Fruit fly (Drosophila melanogaster) whole organism, prepupa: ENCODE data around the gene MED17.

Experiments used
- CG10631 ChIP-seq: fragments of 200-800 bp; sonication (Bioruptor generic); optimal IDR thresholded peaks from 2 replicates; lab custom pipeline; 2016; ENCODE audit warnings: missing biosample characterization, missing genetic modification characterization
- CG10669 ChIP-seq: fragments of 200-800 bp; sonication (Bioruptor generic); optimal IDR thresholded peaks from 3 replicates; lab custom pipeline; 2018; ENCODE audit warnings: missing biosample characterization, mild to moderate bottlenecking, missing genetic modification characterization, moderate library complexity
- CG11294 ChIP-seq: fragments of 200-800 bp; sonication (Bioruptor generic); IDR thresholded peaks from 2 replicates; pipeline ENCODE4 v1.3.6; 2022; ENCODE audit warnings: missing biosample characterization, missing genetic modification characterization
- CG11762 ChIP-seq: fragments of 200-800 bp; sonication (Bioruptor generic); optimal IDR thresholded peaks from 3 replicates; lab custom pipeline; 2016; ENCODE audit warnings: missing biosample characterization, missing genetic modification characterization; ENCODE audit not compliant: insufficient read depth
- CG11902 ChIP-seq: fragments of 200-800 bp; sonication (Bioruptor generic); optimal IDR thresholded peaks from 3 replicates; lab custom pipeline; 2016; ENCODE audit warnings: missing biosample characterization, missing genetic modification characterization
- CG15336 ChIP-seq: fragments of 200-800 bp; sonication (Bioruptor generic); IDR thresholded peaks from 2 replicates; pipeline ENCODE4 v1.3.6; 2022; ENCODE audit warnings: missing biosample characterization, missing genetic modification characterization
- CG1621 ChIP-seq: fragments of 200-800 bp; sonication (Bioruptor generic); optimal IDR thresholded peaks from 3 replicates; lab custom pipeline; 2018; ENCODE audit warnings: missing biosample characterization, mild to moderate bottlenecking, missing genetic modification characterization
- CG16779 ChIP-seq: fragments of 200-800 bp; sonication (Bioruptor generic); optimal IDR thresholded peaks from 3 replicates; lab custom pipeline; 2017; ENCODE audit warnings: missing biosample characterization, mild to moderate bottlenecking, missing genetic modification characterization
- CG3032 ChIP-seq: fragments of 200-800 bp; optimal IDR thresholded peaks from 2 replicates; lab custom pipeline; 2019; ENCODE audit warnings: missing biosample characterization, mild to moderate bottlenecking, missing genetic modification characterization, moderate library complexity
- CG31627 ChIP-seq: fragments of 200-800 bp; sonication (Bioruptor generic); optimal IDR thresholded peaks from 3 replicates; lab custom pipeline; 2016; ENCODE audit warnings: missing biosample characterization, missing genetic modification characterization
- CG32006 ChIP-seq: fragments of 200-800 bp; sonication (Bioruptor generic); optimal IDR thresholded peaks from 3 replicates; lab custom pipeline; 2017; ENCODE audit warnings: missing biosample characterization, mild to moderate bottlenecking, missing genetic modification characterization
- CG34406 ChIP-seq: fragments of 200-800 bp; sonication (Bioruptor generic); optimal IDR thresholded peaks from 3 replicates; lab custom pipeline; 2016; ENCODE audit warnings: missing biosample characterization, missing genetic modification characterization
- CG3919 ChIP-seq: fragments of 200-800 bp; sonication (Bioruptor generic); optimal IDR thresholded peaks from 3 replicates; lab custom pipeline; 2016; ENCODE audit warnings: missing biosample characterization, missing genetic modification characterization
- CG4318 ChIP-seq: fragments of 200-800 bp; sonication (Bioruptor generic); optimal IDR thresholded peaks from 3 replicates; lab custom pipeline; 2017; ENCODE audit warnings: missing biosample characterization, mild to moderate bottlenecking, missing genetic modification characterization
- CG6163 ChIP-seq: fragments of 200-800 bp; sonication (Bioruptor generic); IDR thresholded peaks from 3 replicates; pipeline ENCODE4 v1.3.6; 2022; ENCODE audit warnings: missing biosample characterization, missing genetic modification characterization
- CG6792 ChIP-seq: fragments of 200-800 bp; sonication (Bioruptor generic); optimal IDR thresholded peaks from 3 replicates; lab custom pipeline; 2016; ENCODE audit warnings: missing biosample characterization, missing genetic modification characterization
- CG6854 ChIP-seq: fragments of 200-800 bp; sonication (Bioruptor generic); optimal IDR thresholded peaks from 2 replicates; lab custom pipeline; 2017; ENCODE audit warnings: missing biosample characterization, mild to moderate bottlenecking, missing genetic modification characterization
- CG7368 ChIP-seq: fragments of 200-800 bp; sonication (Bioruptor generic); optimal IDR thresholded peaks from 3 replicates; lab custom pipeline; 2016; ENCODE audit warnings: missing biosample characterization, missing genetic modification characterization
- CG8119 ChIP-seq: fragments of 200-800 bp; sonication (Bioruptor generic); IDR thresholded peaks from 3 replicates; pipeline ENCODE4 v1.3.6; 2022; ENCODE audit warnings: missing biosample characterization, missing genetic modification characterization
- CG8319 ChIP-seq: fragments of 200-800 bp; sonication (Bioruptor generic); optimal IDR thresholded peaks from 3 replicates; lab custom pipeline; 2016; ENCODE audit warnings: missing biosample characterization, missing genetic modification characterization
- CG8632 ChIP-seq: fragments of 200-800 bp; sonication (Bioruptor generic); optimal IDR thresholded peaks from 3 replicates; lab custom pipeline; 2016; ENCODE audit warnings: missing biosample characterization, missing genetic modification characterization
- Eip75B ChIP-seq: fragments of 200-800 bp; sonication (Bioruptor generic); optimal IDR thresholded peaks from 3 replicates; lab custom pipeline; 2016; ENCODE audit warnings: missing biosample characterization, missing genetic modification characterization
- Eip78C ChIP-seq: fragments of 200-800 bp; sonication (Bioruptor generic); peaks from one replicate; lab custom pipeline; 2016; ENCODE audit warnings: missing biosample characterization, missing genetic modification characterization
- Eip93F ChIP-seq: fragments of 200-800 bp; sonication (Bioruptor generic); optimal IDR thresholded peaks from 2 replicates; lab custom pipeline; 2016; ENCODE audit warnings: missing biosample characterization, mild to moderate bottlenecking, missing genetic modification characterization
- Ets21C ChIP-seq: fragments of 200-800 bp; sonication (Bioruptor generic); optimal IDR thresholded peaks from 3 replicates; lab custom pipeline; 2016; ENCODE audit warnings: missing biosample characterization, missing genetic modification characterization
- Gug ChIP-seq: fragments of 200-800 bp; sonication (Bioruptor generic); IDR thresholded peaks from 2 replicates; pipeline ENCODE4 v1.3.6; 2022; ENCODE audit warnings: missing biosample characterization, missing genetic modification characterization
- Hr38 ChIP-seq: sonication (Bioruptor generic); optimal IDR thresholded peaks from 2 replicates; lab custom pipeline; 2016; ENCODE audit warnings: missing biosample characterization, missing genetic modification characterization
- Hr39 ChIP-seq: fragments of 200-800 bp; sonication (Bioruptor generic); optimal IDR thresholded peaks from 2 replicates; lab custom pipeline; 2016; ENCODE audit warnings: missing biosample characterization, missing genetic modification characterization
- Hr4 ChIP-seq: fragments of 200-800 bp; sonication (Bioruptor generic); optimal IDR thresholded peaks from 3 replicates; lab custom pipeline; 2016; ENCODE audit warnings: missing biosample characterization, missing genetic modification characterization
- Lpt ChIP-seq: fragments of 200-800 bp; sonication (Bioruptor generic); optimal IDR thresholded peaks from 3 replicates; lab custom pipeline; 2016; ENCODE audit warnings: missing biosample characterization, missing genetic modification characterization
- Met ChIP-seq: fragments of 200-800 bp; sonication (Bioruptor generic); optimal IDR thresholded peaks from 3 replicates; lab custom pipeline; 2016; ENCODE audit warnings: missing biosample characterization, missing genetic modification characterization
- OdsH ChIP-seq: fragments of 200-800 bp; sonication (Bioruptor generic); optimal IDR thresholded peaks from 3 replicates; lab custom pipeline; 2016; ENCODE audit warnings: missing biosample characterization, missing genetic modification characterization
- Smox ChIP-seq: fragments of 200-800 bp; sonication (Bioruptor generic); optimal IDR thresholded peaks from 3 replicates; lab custom pipeline; 2016; ENCODE audit warnings: missing biosample characterization, missing genetic modification characterization
- Sox102F ChIP-seq: fragments of 200-800 bp; sonication (Bioruptor generic); optimal IDR thresholded peaks from 2 replicates; lab custom pipeline; 2016; ENCODE audit warnings: missing biosample characterization, mild to moderate bottlenecking, missing genetic modification characterization
- Sox14 ChIP-seq: fragments of 200-800 bp; sonication (Bioruptor generic); optimal IDR thresholded peaks from 3 replicates; lab custom pipeline; 2016; ENCODE audit warnings: missing biosample characterization, missing genetic modification characterization
- Sox15 ChIP-seq: fragments of 200-800 bp; sonication (Bioruptor generic); optimal IDR thresholded peaks from 3 replicates; lab custom pipeline; 2016; ENCODE audit warnings: missing biosample characterization, missing genetic modification characterization
- achi ChIP-seq: fragments of 200-800 bp; sonication (Bioruptor generic); optimal IDR thresholded peaks from 3 replicates; lab custom pipeline; 2016; ENCODE audit warnings: missing biosample characterization, missing genetic modification characterization
- acj6 ChIP-seq: fragments of 200-800 bp; sonication (Bioruptor generic); optimal IDR thresholded peaks from 3 replicates; lab custom pipeline; 2016; ENCODE audit warnings: missing biosample characterization, missing genetic modification characterization
- cyc ChIP-seq: fragments of 200-800 bp; sonication (Bioruptor generic); optimal IDR thresholded peaks from 3 replicates; lab custom pipeline; 2016; ENCODE audit warnings: missing biosample characterization, missing genetic modification characterization
- dac ChIP-seq: fragments of 200-800 bp; sonication (Bioruptor generic); optimal IDR thresholded peaks from 2 replicates; lab custom pipeline; 2017; ENCODE audit warnings: missing biosample characterization, mild to moderate bottlenecking, missing genetic modification characterization
- dsx ChIP-seq: fragments of 200-800 bp; optimal IDR thresholded peaks from 3 replicates; lab custom pipeline; 2019; ENCODE audit warnings: missing biosample characterization, mild to moderate bottlenecking, missing genetic modification characterization, moderate library complexity; ENCODE audit not compliant: poor library complexity, severe bottlenecking
- eg ChIP-seq: fragments of 200-800 bp; sonication (Bioruptor generic); IDR thresholded peaks from 3 replicates; pipeline ENCODE4 v1.3.6; 2022; ENCODE audit warnings: missing biosample characterization, missing genetic modification characterization
- esn ChIP-seq: fragments of 200-800 bp; sonication (Bioruptor generic); optimal IDR thresholded peaks from 2 replicates; lab custom pipeline; 2016; ENCODE audit warnings: missing biosample characterization, mild to moderate bottlenecking, missing genetic modification characterization, moderate library complexity
- fd85E ChIP-seq: fragments of 200-800 bp; sonication (Bioruptor generic); optimal IDR thresholded peaks from 3 replicates; lab custom pipeline; 2016; ENCODE audit warnings: missing biosample characterization, missing genetic modification characterization
- fkh ChIP-seq: fragments of 200-800 bp; sonication (Bioruptor generic); optimal IDR thresholded peaks from 3 replicates; lab custom pipeline; 2017; ENCODE audit warnings: missing biosample characterization, mild to moderate bottlenecking, missing genetic modification characterization, moderate library complexity
- lz ChIP-seq: fragments of 200-800 bp; sonication (Bioruptor generic); optimal IDR thresholded peaks from 3 replicates; lab custom pipeline; 2016; ENCODE audit warnings: missing biosample characterization, missing genetic modification characterization
- net ChIP-seq: fragments of 200-800 bp; sonication (Bioruptor generic); optimal IDR thresholded peaks from 3 replicates; lab custom pipeline; 2016; ENCODE audit warnings: missing biosample characterization, missing genetic modification characterization
- pdm3 ChIP-seq: fragments of 200-800 bp; sonication (Bioruptor generic); optimal IDR thresholded peaks from 3 replicates; lab custom pipeline; 2016; ENCODE audit warnings: missing biosample characterization, missing genetic modification characterization
- salr ChIP-seq, 2 experiments: fragments of 200-800 bp; sonication (Bioruptor generic); optimal IDR thresholded peaks; 3 replicates each; lab custom pipeline; 2016 to 2018; ENCODE audit warnings: missing biosample characterization in 2 of 2, missing genetic modification characterization in 2 of 2, mild to moderate bottlenecking in 1 of 2
- spab ChIP-seq: fragments of 200-800 bp; sonication (Bioruptor generic); optimal IDR thresholded peaks from 2 replicates; lab custom pipeline; 2017; ENCODE audit warnings: missing biosample characterization, mild to moderate bottlenecking, missing genetic modification characterization, missing genetic modification reagents
- svp ChIP-seq: fragments of 200-800 bp; sonication (Bioruptor generic); peaks from one replicate; lab custom pipeline; 2016; ENCODE audit warnings: missing biosample characterization, missing genetic modification characterization
- topi ChIP-seq: fragments of 200-800 bp; sonication (Bioruptor generic); optimal IDR thresholded peaks from 3 replicates; lab custom pipeline; 2016; ENCODE audit warnings: missing biosample characterization, missing genetic modification characterization
- vri ChIP-seq: fragments of 200-800 bp; sonication (Bioruptor generic); optimal IDR thresholded peaks from 3 replicates; lab custom pipeline; 2016; ENCODE audit warnings: missing biosample characterization, mild to moderate bottlenecking, missing genetic modification characterization

MED17 gene

dm6 chr3R:18188702-18189125 is at the start of gene MED17, which contains the start of gene CG12321:
MED17 (plus strand) TSS chr3R:18189072.
CG12321 (minus strand) TSS chr3R:18188707.
- peak; percentile 43 to 89 for TF ChIP-seq salr (GFP tag; optimal IDR thresholded peaks at IDR 0.05; lab: Kevin White, UChicago)
- no peak for TF ChIP-seq Smox (GFP tag; lab: Kevin White, UChicago)
- peak; percentile 72 for TF ChIP-seq lz (GFP tag; lab: Kevin White, UChicago)
- peak; percentile 80 for TF ChIP-seq CG7368 (GFP tag; lab: Kevin White, UChicago)
- TF ChIP-seq net (GFP tag; lab: Kevin White, UChicago) = peak; percentile 76
- TF ChIP-seq CG10631 = peak; percentile 90
- TF ChIP-seq Hr38 (GFP tag; lab: Kevin White, UChicago) = no peak
- peak; percentile 82 for TF ChIP-seq CG15336
- TF ChIP-seq CG16779 (tag; lab: Kevin White, UChicago) = no peak
- peak; percentile 79 for TF ChIP-seq Hr4
- TF ChIP-seq Hr39 (GFP tag; lab: Kevin White, UChicago) = peak; percentile 78
- TF ChIP-seq Met (GFP tag; lab: Kevin White, UChicago) = peak; percentile 82
- TF ChIP-seq achi (GFP tag; lab: Kevin White, UChicago) = peak; percentile 88
- peak; percentile 54 for TF ChIP-seq CG1621 (tag; lab: Kevin White, UChicago)
- TF ChIP-seq Ets21C (GFP tag; lab: Kevin White, UChicago) = peak; percentile 65
- TF ChIP-seq OdsH (GFP tag; lab: Kevin White, UChicago) = peak; percentile 92
- TF ChIP-seq eg (GFP tag; lab: Robert Waterston, UW) = peak; percentile 85
- peak; percentile 82 for TF ChIP-seq CG11902 (GFP tag; lab: Kevin White, UChicago)
- TF ChIP-seq esn = peak; percentile 80
- no peak for TF ChIP-seq Eip75B (GFP tag; lab: Kevin White, UChicago)
- peak; percentile 91 for TF ChIP-seq Eip78C (GFP tag; lab: Kevin White, UChicago)
- TF ChIP-seq CG11294 (GFP tag; lab: Robert Waterston, UW) = peak; percentile 72; the same call in 1 of the 2 replicates
- TF ChIP-seq fkh (GFP tag; lab: Kevin White, UChicago) = no peak
- TF ChIP-seq svp = no peak
- TF ChIP-seq dsx = peak; percentile 59
- TF ChIP-seq CG3032 = peak; percentile 84
- TF ChIP-seq CG3919 (GFP tag; lab: Kevin White, UChicago) = peak; percentile 88
- TF ChIP-seq Gug (GFP tag; lab: Robert Waterston, UW) = peak; percentile 79
- peak; percentile 86 for TF ChIP-seq Sox15 (GFP tag; lab: Kevin White, UChicago)
- TF ChIP-seq Sox14 = peak; percentile 81
- peak; percentile 80 for TF ChIP-seq cyc (GFP tag; lab: Kevin White, UChicago)
- TF ChIP-seq CG11762 = peak; percentile 75
- peak; percentile 88 for TF ChIP-seq CG4318 (GFP tag; lab: Kevin White, UChicago)
- peak; percentile 37 for TF ChIP-seq CG6854 (GFP tag; lab: Kevin White, UChicago)
- peak; percentile 54 for TF ChIP-seq fd85E
- peak; percentile 87 for TF ChIP-seq CG34406 (GFP tag; lab: Kevin White, UChicago)
- peak; percentile 77 for TF ChIP-seq CG6163 (GFP tag; lab: Robert Waterston, UW)
- peak; percentile 93 for TF ChIP-seq acj6 (GFP tag; lab: Kevin White, UChicago)
- peak; percentile 83 for TF ChIP-seq CG31627 (GFP tag; lab: Kevin White, UChicago)
- TF ChIP-seq CG8319 = peak; percentile 75
- TF ChIP-seq CG10669 (GFP tag; lab: Kevin White, UChicago) = peak; percentile 78
- TF ChIP-seq pdm3 (GFP tag; lab: Kevin White, UChicago) = peak; percentile 80
- peak; percentile 82 for TF ChIP-seq CG8632
- TF ChIP-seq vri (GFP tag; lab: Kevin White, UChicago) = no peak
- peak; percentile 72; the same call in 2 of the 3 replicates for TF ChIP-seq CG8119 (GFP tag; lab: Robert Waterston, UW)
- TF ChIP-seq dac (GFP tag; lab: Kevin White, UChicago) = peak; percentile 57
- TF ChIP-seq CG6792 = peak; percentile 64
- TF ChIP-seq Sox102F (GFP tag; lab: Kevin White, UChicago) = no peak
- TF ChIP-seq Eip93F = no peak
- TF ChIP-seq Lpt (GFP tag; lab: Kevin White, UChicago) = peak; percentile 79
- TF ChIP-seq spab (GFP tag; lab: Kevin White, UChicago) = no peak
- peak; percentile 92 for TF ChIP-seq CG32006
- TF ChIP-seq topi (GFP tag; lab: Kevin White, UChicago) = peak; percentile 77
